Fruit fly (Drosophila melanogaster) whole organism, prepupa: Measurements from ENCODE around the gene Bicra.

Experiments
- CG6854 ChIP-seq: fragments of 200-800 bp; sonication (Bioruptor generic); optimal IDR thresholded peaks from 2 replicates; lab custom pipeline; 2017; ENCODE audit warnings: missing biosample characterization, mild to moderate bottlenecking, missing genetic modification characterization
- Lpt ChIP-seq: fragments of 200-800 bp; sonication (Bioruptor generic); optimal IDR thresholded peaks from 3 replicates; lab custom pipeline; 2016; ENCODE audit warnings: missing biosample characterization, missing genetic modification characterization
- fd85E ChIP-seq: fragments of 200-800 bp; sonication (Bioruptor generic); optimal IDR thresholded peaks from 3 replicates; lab custom pipeline; 2016; ENCODE audit warnings: missing biosample characterization, missing genetic modification characterization

- TF ChIP-seq CG6854 (GFP tag; lab: Kevin White, UChicago) (no peak), fd85E (no peak), Lpt (GFP tag; lab: Kevin White, UChicago) (no peak)
Measured at dm6 chr3R:29139767-29140755, 77.2 kb downstream of the Bicra start.
